Worm (Caenorhabditis elegans) whole organism, young adult: Measurements from ENCODE around the gene otpl-1.
A peak's percentile ranks its signal among the peaks of the same experiment; 100 is the strongest.

Experiments
- B0019.2 ChIP-seq: fragments of 200-800 bp; sonication (Bioruptor generic); conservative IDR thresholded peaks from 2 replicates; pipeline ENCODE4 v1.3.6; 2022; ENCODE audit warnings: missing genetic modification reagents, missing genetic modification characterization, missing compliant biosample characterization
- C06A6.2 ChIP-seq: fragments of 200-800 bp; sonication (Bioruptor generic); conservative IDR thresholded peaks from 2 replicates; pipeline ENCODE4 v1.3.6; 2022; ENCODE audit warnings: missing genetic modification characterization, missing compliant biosample characterization
- C17E4.6 ChIP-seq: fragments of 200-800 bp; sonication (Bioruptor generic); IDR thresholded peaks from 2 replicates; pipeline ENCODE4 v1.3.6; 2022; ENCODE audit warnings: missing genetic modification reagents, missing genetic modification characterization, missing compliant biosample characterization
- D2030.7 ChIP-seq: fragments of 200-800 bp; sonication (Bioruptor generic); IDR thresholded peaks from 2 replicates; pipeline ENCODE4 v1.3.6; 2022; ENCODE audit warnings: missing genetic modification reagents, missing genetic modification characterization, missing compliant biosample characterization
- F37B4.10 ChIP-seq: fragments of 200-800 bp; sonication (Bioruptor generic); IDR thresholded peaks from 2 replicates; pipeline ENCODE4 v1.3.6; 2022; ENCODE audit warnings: missing genetic modification characterization, missing compliant biosample characterization
- Y95B8A.8 ChIP-seq: fragments of 200-800 bp; sonication (Bioruptor generic); IDR thresholded peaks from 2 replicates; pipeline ENCODE4 v1.3.6; 2022; ENCODE audit warnings: missing genetic modification reagents, missing genetic modification characterization, missing compliant biosample characterization
- akir-1 ChIP-seq: fragments of 200-800 bp; sonication (Bioruptor generic); optimal IDR thresholded peaks from 2 replicates; lab custom pipeline; 2018; ENCODE audit warnings: mild to moderate bottlenecking, missing genetic modification characterization, moderate library complexity, missing compliant biosample characterization
- ama-1 ChIP-seq, 3 experiments: fragments of 150-350 bp in 1 of 3; sonication (generic microtip) in 2 of 3; optimal IDR thresholded peaks; 2 replicates each; lab custom pipeline; 2014 to 2018; ENCODE audit warnings: missing biosample characterization in 2 of 3, missing genetic modification characterization in 2 of 3, missing genetic modification reagents in 2 of 3
- athp-1 ChIP-seq: sonication (generic microtip); optimal IDR thresholded peaks from 2 replicates; lab custom pipeline; 2017; ENCODE audit warnings: mild to moderate bottlenecking, missing genetic modification characterization, missing compliant biosample characterization
- attf-3 ChIP-seq: fragments of 200-800 bp; sonication (Bioruptor generic); conservative IDR thresholded peaks from 2 replicates; pipeline ENCODE4 v1.3.6; 2022; ENCODE audit warnings: missing genetic modification reagents, missing genetic modification characterization, missing compliant biosample characterization
- attf-6 ChIP-seq: fragments of 200-800 bp; sonication (Bioruptor generic); IDR thresholded peaks from 2 replicates; pipeline ENCODE4 v1.3.6; 2022; ENCODE audit warnings: missing genetic modification reagents, missing genetic modification characterization, missing compliant biosample characterization
- bed-1 ChIP-seq: fragments of 200-800 bp; sonication (Bioruptor generic); IDR thresholded peaks from 2 replicates; pipeline ENCODE4 v1.3.6; 2022; ENCODE audit warnings: missing genetic modification reagents, missing genetic modification characterization, missing compliant biosample characterization
- ccch-3 ChIP-seq: fragments of 200-800 bp; sonication (Bioruptor generic); optimal IDR thresholded peaks from 2 replicates; lab custom pipeline; 2018; ENCODE audit warnings: mild to moderate bottlenecking, missing genetic modification characterization, missing compliant biosample characterization
- cebp-2 ChIP-seq: fragments of 200-800 bp; sonication (Bioruptor generic); IDR thresholded peaks from 2 replicates; pipeline ENCODE4 v1.3.6; 2022; ENCODE audit warnings: missing genetic modification characterization, missing compliant biosample characterization
- ceh-27 ChIP-seq: fragments of 200-800 bp; sonication (Bioruptor generic); optimal IDR thresholded peaks from 2 replicates; lab custom pipeline; 2018; ENCODE audit warnings: mild to moderate bottlenecking, missing genetic modification characterization, moderate library complexity, missing compliant biosample characterization
- ceh-40 ChIP-seq: fragments of 200-800 bp; sonication (Bioruptor generic); IDR thresholded peaks from 2 replicates; pipeline ENCODE4 v1.3.6; 2022; ENCODE audit warnings: missing genetic modification characterization, missing compliant biosample characterization
- ceh-58 ChIP-seq: fragments of 200-800 bp; sonication (Bioruptor generic); IDR thresholded peaks from 2 replicates; pipeline ENCODE4 v1.3.6; 2022; ENCODE audit warnings: missing genetic modification characterization, missing compliant biosample characterization
- chd-7 ChIP-seq: sonication (generic microtip); optimal IDR thresholded peaks from 2 replicates; lab custom pipeline; 2016; ENCODE audit warnings: mild to moderate bottlenecking, missing genetic modification characterization, moderate library complexity, missing compliant biosample characterization
- efl-1 ChIP-seq: fragments of 150-350 bp; optimal IDR thresholded peaks from 2 replicates; lab custom pipeline; 2014; ENCODE audit warnings: missing biosample characterization, missing genetic modification reagents, missing genetic modification characterization
- egrh-3 ChIP-seq: fragments of 200-800 bp; sonication (Bioruptor generic); IDR thresholded peaks from 2 replicates; pipeline ENCODE4 v1.3.6; 2022; ENCODE audit warnings: missing genetic modification reagents, missing genetic modification characterization, missing compliant biosample characterization
- ets-4 ChIP-seq: fragments of 200-800 bp; sonication (Bioruptor generic); optimal IDR thresholded peaks from 2 replicates; lab custom pipeline; 2018; ENCODE audit warnings: mild to moderate bottlenecking, missing genetic modification characterization, missing compliant biosample characterization
- fkh-3 ChIP-seq: sonication (generic microtip); optimal IDR thresholded peaks from 2 replicates; lab custom pipeline; 2016; ENCODE audit warnings: mild to moderate bottlenecking, missing genetic modification characterization, missing compliant biosample characterization
- lin-26 ChIP-seq: fragments of 200-800 bp; sonication (Bioruptor generic); IDR thresholded peaks from 2 replicates; pipeline ENCODE4 v1.3.6; 2022; ENCODE audit warnings: missing genetic modification reagents, missing genetic modification characterization, missing compliant biosample characterization
- lin-35 ChIP-seq, 3 experiments: fragments of 150-350 bp in 2 of 3; sonication (generic microtip) in 1 of 3; optimal IDR thresholded peaks; 2 replicates each; lab custom pipeline; 2014 to 2018; ENCODE audit warnings: missing biosample characterization in 3 of 3, missing genetic modification characterization in 3 of 3, missing genetic modification reagents in 3 of 3
- lsy-27 ChIP-seq: sonication (generic microtip); optimal IDR thresholded peaks from 2 replicates; lab custom pipeline; 2017; ENCODE audit warnings: missing genetic modification characterization, mild to moderate bottlenecking, missing compliant biosample characterization, antibody characterized with exemption, missing genotype, borderline replicate concordance; ENCODE audit not compliant: insufficient read depth
- madf-10 ChIP-seq: sonication (generic microtip); optimal IDR thresholded peaks from 2 replicates; lab custom pipeline; 2016; ENCODE audit warnings: mild to moderate bottlenecking, missing genetic modification characterization, missing compliant biosample characterization
- madf-3 ChIP-seq: fragments of 200-800 bp; sonication (Bioruptor generic); IDR thresholded peaks from 2 replicates; pipeline ENCODE4 v1.3.6; 2022; ENCODE audit warnings: missing genetic modification reagents, missing genetic modification characterization, missing compliant biosample characterization
- madf-6 ChIP-seq: fragments of 200-800 bp; sonication (Bioruptor generic); IDR thresholded peaks from 2 replicates; pipeline ENCODE4 v1.3.6; 2022; ENCODE audit warnings: missing genetic modification reagents, missing genetic modification characterization, missing compliant biosample characterization
- mcd-1 ChIP-seq: fragments of 200-800 bp; sonication (Bioruptor generic); IDR thresholded peaks from 2 replicates; pipeline ENCODE4 v1.3.6; 2022; ENCODE audit warnings: missing genetic modification reagents, missing genetic modification characterization, missing compliant biosample characterization
- nfya-1 ChIP-seq: sonication (generic microtip); optimal IDR thresholded peaks from 2 replicates; lab custom pipeline; 2017; ENCODE audit warnings: antibody characterized with exemption, missing compliant biosample characterization, missing genetic modification characterization, borderline replicate concordance; ENCODE audit not compliant: insufficient read depth
- nhr-120 ChIP-seq: fragments of 200-800 bp; sonication (Bioruptor generic); IDR thresholded peaks from 2 replicates; pipeline ENCODE4 v1.3.6; 2022; ENCODE audit warnings: missing genetic modification characterization, missing compliant biosample characterization
- nhr-179 ChIP-seq: sonication (generic microtip); optimal IDR thresholded peaks from 2 replicates; lab custom pipeline; 2016; ENCODE audit warnings: mild to moderate bottlenecking, missing genetic modification characterization, missing compliant biosample characterization
- nhr-90 ChIP-seq: sonication (generic microtip); optimal IDR thresholded peaks from 2 replicates; lab custom pipeline; 2016; ENCODE audit warnings: missing genotype, mild to moderate bottlenecking, missing genetic modification characterization, missing compliant biosample characterization
- rec-8 ChIP-seq, 2 experiments: sonication (generic microtip); optimal IDR thresholded peaks; 2 replicates each; lab custom pipeline; 2016; ENCODE audit warnings: mild to moderate bottlenecking in 2 of 2, missing genetic modification characterization in 2 of 2, missing genetic modification reagents in 2 of 2, missing genotype in 2 of 2, missing biosample characterization in 1 of 2, missing compliant biosample characterization in 1 of 2, moderate library complexity in 1 of 2
- repo-1 ChIP-seq: sonication (generic microtip); optimal IDR thresholded peaks from 2 replicates; lab custom pipeline; 2017; ENCODE audit warnings: mild to moderate bottlenecking, missing genetic modification characterization, missing compliant biosample characterization
- rpc-1 ChIP-seq, 2 experiments: fragments of 150-350 bp in 1 of 2; sonication (generic microtip) in 1 of 2; optimal IDR thresholded peaks; 2 replicates each; lab custom pipeline; 2014 to 2018; ENCODE audit warnings: missing biosample characterization in 1 of 2, missing genetic modification characterization in 1 of 2, missing genetic modification reagents in 1 of 2, missing genotype in 1 of 2
- snpc-1.3 ChIP-seq: sonication (generic microtip); optimal IDR thresholded peaks from 2 replicates; lab custom pipeline; 2017; ENCODE audit warnings: missing genetic modification characterization, mild to moderate bottlenecking, missing compliant biosample characterization, antibody characterized with exemption, moderate library complexity, missing genotype, missing genetic modification reagents; ENCODE audit not compliant: insufficient read depth
- snpc-4 ChIP-seq, 5 experiments: fragments of 150-350 bp in 1 of 5; sonication (generic microtip) in 4 of 5; optimal IDR thresholded peaks; 2 replicates each; lab custom pipeline; 2014 to 2018; ENCODE audit warnings: missing genetic modification characterization in 5 of 5, missing biosample characterization in 3 of 5, antibody characterized with exemption in 2 of 5, mild to moderate bottlenecking in 2 of 5, missing compliant biosample characterization in 2 of 5, missing genotype in 2 of 5, moderate library complexity in 2 of 5, missing genetic modification reagents in 1 of 5
- somi-1 ChIP-seq: fragments of 200-800 bp; sonication (Bioruptor generic); optimal IDR thresholded peaks from 2 replicates; lab custom pipeline; 2018; ENCODE audit warnings: mild to moderate bottlenecking, missing genetic modification characterization, missing compliant biosample characterization
- tbp1 ChIP-seq: fragments of 200-800 bp; sonication (Bioruptor generic); optimal IDR thresholded peaks from 2 replicates; lab custom pipeline; 2018; ENCODE audit warnings: mild to moderate bottlenecking, missing genetic modification characterization, missing compliant biosample characterization
- zfh-2 ChIP-seq: fragments of 200-800 bp; sonication (Bioruptor generic); conservative IDR thresholded peaks from 2 replicates; pipeline ENCODE4 v1.3.6; 2022; ENCODE audit warnings: missing genetic modification reagents, missing genetic modification characterization, missing compliant biosample characterization
- ztf-18 ChIP-seq: sonication (generic microtip); optimal IDR thresholded peaks from 2 replicates; lab custom pipeline; 2016; ENCODE audit warnings: missing genotype, mild to moderate bottlenecking, missing genetic modification characterization, missing compliant biosample characterization
- ztf-26 ChIP-seq: sonication (generic microtip); optimal IDR thresholded peaks from 2 replicates; lab custom pipeline; 2017; ENCODE audit warnings: missing genetic modification characterization, missing compliant biosample characterization
- ztf-28 ChIP-seq: fragments of 200-800 bp; sonication (Bioruptor generic); IDR thresholded peaks from 2 replicates; pipeline ENCODE4 v1.3.6; 2022; ENCODE audit warnings: missing genetic modification reagents, missing genetic modification characterization, missing compliant biosample characterization
- ztf-3 ChIP-seq: fragments of 200-800 bp; sonication (Bioruptor generic); optimal IDR thresholded peaks from 2 replicates; lab custom pipeline; 2018; ENCODE audit warnings: mild to moderate bottlenecking, missing genetic modification characterization, missing compliant biosample characterization
- ztf-6 ChIP-seq: fragments of 200-800 bp; sonication (Bioruptor generic); IDR thresholded peaks from 2 replicates; pipeline ENCODE4 v1.3.6; 2022; ENCODE audit warnings: missing genetic modification reagents, missing genetic modification characterization, missing compliant biosample characterization

The otpl-1 gene

ce11 chrIV:3524584-3525020 is 44.2 kb upstream of the otpl-1 start (continued):
- TF ChIP-seq athp-1 (tag; lab: Kevin White, UChicago) = peak; percentile 45
- peak; percentile 60 for TF ChIP-seq chd-7
- TF ChIP-seq attf-6 (GFP tag; lab: Robert Waterston, UW) = 0 out of 2 replicates have a peak, but pooled peaks have one; percentile 55
- TF ChIP-seq nhr-90 = peak; percentile 67
- TF ChIP-seq repo-1 (tag; lab: Kevin White, UChicago) = peak; percentile 38
- peak; percentile 19 for TF ChIP-seq snpc-1.3
- TF ChIP-seq cebp-2 (GFP tag; lab: Robert Waterston, UW) = no peak
- 0 out of 2 replicates have a peak, but pooled peaks have one; percentile 63 for TF ChIP-seq ceh-40 (GFP tag; lab: Robert Waterston, UW)
- peak; percentile 76 for TF ChIP-seq zfh-2
- TF ChIP-seq lin-35 (GFP tag; optimal IDR thresholded peaks at IDR 0.05; lab: Kevin White, UChicago) = peak in 1 of 3 experiments; percentile 43
- peak; percentile 53 for TF ChIP-seq ceh-27 (GFP tag; lab: Kevin White, UChicago)
- no peak for TF ChIP-seq F37B4.10 (GFP tag; lab: Robert Waterston, UW)
- TF ChIP-seq lsy-27 (tag; lab: Kevin White, UChicago) = no peak
- no peak for TF ChIP-seq bed-1 (GFP tag; lab: Robert Waterston, UW)
- TF ChIP-seq snpc-4 (GFP tag; optimal IDR thresholded peaks at IDR 0.05; lab: Kevin White, UChicago) = peak; percentile 23
- TF ChIP-seq snpc-4 (tag; optimal IDR thresholded peaks at IDR 0.05; lab: Kevin White, UChicago) = peak in 3 of 4 experiments; percentile 5 to 82 (median 72)
- TF ChIP-seq ccch-3 (GFP tag; lab: Kevin White, UChicago) = no peak
- TF ChIP-seq ztf-28 (GFP tag; lab: Robert Waterston, UW) = peak; percentile 75; the same call in 1 of the 2 replicates
- TF ChIP-seq tbp1 (GFP tag; lab: Kevin White, UChicago) = peak; percentile 93
- TF ChIP-seq ama-1 (optimal IDR thresholded peaks at IDR 0.05; lab: Kevin White, UChicago) = no peak
- TF ChIP-seq ama-1 (GFP tag; optimal IDR thresholded peaks at IDR 0.05; lab: Kevin White, UChicago) = peak; percentile 4 to 22
- TF ChIP-seq egrh-3 = 0 out of 2 replicates have a peak, but pooled peaks have one; percentile 36
- TF ChIP-seq akir-1 (GFP tag; lab: Kevin White, UChicago) = no peak
- no peak for TF ChIP-seq nhr-120 (GFP tag; lab: Robert Waterston, UW)
- TF ChIP-seq D2030.7 = peak; percentile 51
- peak; percentile 59 for TF ChIP-seq madf-6 (GFP tag; lab: Robert Waterston, UW)
- peak; percentile 33 to 53 for TF ChIP-seq rec-8 (tag; optimal IDR thresholded peaks at IDR 0.05; lab: Kevin White, UChicago)
- no peak for TF ChIP-seq ztf-6 (GFP tag; lab: Robert Waterston, UW)
- TF ChIP-seq madf-10 (tag; lab: Kevin White, UChicago) = peak; percentile 58
- no peak for TF ChIP-seq C06A6.2
- no peak for TF ChIP-seq C17E4.6 (GFP tag; lab: Robert Waterston, UW)
- TF ChIP-seq mcd-1 (GFP tag; lab: Robert Waterston, UW) = peak; percentile 60; the same call in 1 of the 2 replicates
- TF ChIP-seq lin-26 (GFP tag; lab: Robert Waterston, UW) = peak; percentile 94
- 0 out of 2 replicates have a peak, but pooled peaks have one; percentile 46 for TF ChIP-seq madf-3 (GFP tag; lab: Robert Waterston, UW)
- TF ChIP-seq ztf-18 = peak; percentile 47
- TF ChIP-seq ztf-3 (GFP tag; lab: Kevin White, UChicago) = no peak
- 0 out of 2 replicates have a peak, but pooled peaks have one; percentile 27 for TF ChIP-seq B0019.2 (GFP tag; lab: Robert Waterston, UW)
- TF ChIP-seq attf-3 = peak; percentile 41; the same call in 1 of the 2 replicates
- TF ChIP-seq fkh-3 = peak; percentile 8
- peak; percentile 69 for TF ChIP-seq ztf-26 (tag; lab: Kevin White, UChicago)
- TF ChIP-seq ets-4 = no peak
- no peak for TF ChIP-seq somi-1 (GFP tag; lab: Kevin White, UChicago)
- TF ChIP-seq Y95B8A.8 (GFP tag; lab: Robert Waterston, UW) = peak; percentile 77; the same call in 1 of the 2 replicates
- TF ChIP-seq rpc-1 (optimal IDR thresholded peaks at IDR 0.05; lab: Kevin White, UChicago) = peak; percentile 66
- TF ChIP-seq rpc-1 (tag; optimal IDR thresholded peaks at IDR 0.05; lab: Kevin White, UChicago) = peak; percentile 78
- TF ChIP-seq nfya-1 (tag; lab: Kevin White, UChicago) = no peak
- no peak for TF ChIP-seq ceh-58 (GFP tag; lab: Robert Waterston, UW)
- TF ChIP-seq efl-1 (GFP tag; lab: Kevin White, UChicago) = peak; percentile 8
- TF ChIP-seq nhr-179 (tag; lab: Kevin White, UChicago) = no peak
